Fruit fly (Drosophila melanogaster) whole organism, embryonic: ENCODE data around the gene CG7203.

Experiments used
- B-H2 ChIP-seq: fragments of 200-800 bp; sonication (Bioruptor generic); optimal IDR thresholded peaks from 2 replicates; lab custom pipeline; 2018; ENCODE audit warnings: missing biosample characterization, mild to moderate bottlenecking, missing genetic modification characterization
- BtbVII ChIP-seq: fragments of 200-800 bp; sonication (Bioruptor generic); optimal IDR thresholded peaks from 3 replicates; lab custom pipeline; 2017; ENCODE audit warnings: missing biosample characterization, mild to moderate bottlenecking, missing genetic modification characterization
- CG10147 ChIP-seq: fragments of 200-800 bp; sonication (Bioruptor generic); optimal IDR thresholded peaks from 2 replicates; lab custom pipeline; 2019; ENCODE audit warnings: missing biosample characterization, mild to moderate bottlenecking, missing genetic modification characterization, moderate library complexity
- CG10366 ChIP-seq: fragments of 200-800 bp; sonication (Bioruptor generic); IDR thresholded peaks from 2 replicates; pipeline ENCODE4 v1.3.6; 2022; ENCODE audit warnings: missing biosample characterization, missing genetic modification characterization
- CG11723 ChIP-seq: fragments of 200-800 bp; sonication (Bioruptor generic); optimal IDR thresholded peaks from 2 replicates; lab custom pipeline; 2017; ENCODE audit warnings: missing biosample characterization, mild to moderate bottlenecking, missing genetic modification characterization
- CG12659 ChIP-seq: fragments of 200-800 bp; sonication (Bioruptor generic); optimal IDR thresholded peaks from 3 replicates; lab custom pipeline; 2017; ENCODE audit warnings: mild to moderate bottlenecking, missing biosample characterization, missing genetic modification reagents, missing genetic modification characterization
- CG15696 ChIP-seq: fragments of 200-800 bp; sonication (Bioruptor generic); optimal IDR thresholded peaks from 2 replicates; lab custom pipeline; 2019; ENCODE audit warnings: missing biosample characterization, mild to moderate bottlenecking, missing genetic modification characterization, moderate library complexity
- CG17912 ChIP-seq: fragments of 200-800 bp; sonication (Bioruptor generic); optimal IDR thresholded peaks from 2 replicates; lab custom pipeline; 2018; ENCODE audit warnings: missing biosample characterization, mild to moderate bottlenecking, missing genetic modification characterization
- CG2129 ChIP-seq: fragments of 200-800 bp; sonication (Bioruptor generic); IDR thresholded peaks from 2 replicates; pipeline ENCODE4 v1.3.6; 2022; ENCODE audit warnings: missing biosample characterization, missing genetic modification characterization; ENCODE audit not compliant: partially characterized antibody
- CG2678 ChIP-seq: fragments of 200-800 bp; sonication (Bioruptor generic); optimal IDR thresholded peaks from 3 replicates; lab custom pipeline; 2019; ENCODE audit warnings: missing biosample characterization, mild to moderate bottlenecking, missing genetic modification characterization, moderate library complexity
- CG31388 ChIP-seq: fragments of 200-800 bp; sonication (Bioruptor generic); optimal IDR thresholded peaks from 2 replicates; lab custom pipeline; 2016; ENCODE audit warnings: missing biosample characterization, missing genetic modification characterization
- CG32767 ChIP-seq: fragments of 200-800 bp; sonication (Bioruptor generic); IDR thresholded peaks from 2 replicates; pipeline ENCODE4 v1.3.6; 2022; ENCODE audit warnings: missing biosample characterization, missing genetic modification characterization
- CG33557 ChIP-seq: fragments of 200-800 bp; sonication (Bioruptor generic); optimal IDR thresholded peaks from 2 replicates; lab custom pipeline; 2019; ENCODE audit warnings: missing biosample characterization, mild to moderate bottlenecking, missing genetic modification characterization, moderate library complexity
- CG8924 ChIP-seq: fragments of 200-800 bp; optimal IDR thresholded peaks from 3 replicates; lab custom pipeline; 2019; ENCODE audit warnings: missing biosample characterization, mild to moderate bottlenecking, missing genetic modification characterization, moderate library complexity
- CG9437 ChIP-seq: fragments of 200-800 bp; sonication (Bioruptor generic); optimal IDR thresholded peaks from 2 replicates; lab custom pipeline; 2018; ENCODE audit warnings: missing biosample characterization, mild to moderate bottlenecking, missing genetic modification characterization
- CG9609 ChIP-seq: fragments of 200-800 bp; sonication (Bioruptor generic); optimal IDR thresholded peaks from 3 replicates; lab custom pipeline; 2016; ENCODE audit warnings: missing biosample characterization, missing genetic modification characterization
- CHES-1-like ChIP-seq: fragments of 200-800 bp; sonication (Bioruptor generic); optimal IDR thresholded peaks from 2 replicates; lab custom pipeline; 2016; ENCODE audit warnings: missing biosample characterization, missing genetic modification characterization
- CrebB ChIP-seq: fragments of 200-800 bp; sonication (Bioruptor generic); optimal IDR thresholded peaks from 3 replicates; lab custom pipeline; 2018; ENCODE audit warnings: missing biosample characterization, mild to moderate bottlenecking, missing genetic modification characterization
- Dfd ChIP-seq, 2 experiments: fragments of >200 bp; optimal IDR thresholded peaks; 2 replicates each; lab custom pipeline; 2017; ENCODE audit warnings: missing biosample characterization in 2 of 2, missing genetic modification characterization in 2 of 2
- Dip3 ChIP-seq: fragments of 200-800 bp; sonication (Bioruptor generic); optimal IDR thresholded peaks from 3 replicates; lab custom pipeline; 2016; ENCODE audit warnings: missing biosample characterization, missing genetic modification characterization
- Dll ChIP-seq: fragments of 200-800 bp; sonication (Bioruptor generic); IDR thresholded peaks from 4 replicates; pipeline ENCODE4 v1.3.6; 2022; ENCODE audit warnings: missing biosample characterization, missing genetic modification characterization; ENCODE audit not compliant: partially characterized antibody
- E2f2 ChIP-seq: fragments of 200-800 bp; sonication (Bioruptor generic); IDR thresholded peaks from 2 replicates; pipeline ENCODE4 v1.3.6; 2022; ENCODE audit warnings: missing biosample characterization, missing genetic modification characterization
- ERR ChIP-seq: fragments of 200-800 bp; sonication (Bioruptor generic); optimal IDR thresholded peaks from 2 replicates; lab custom pipeline; 2016; ENCODE audit warnings: missing biosample characterization, missing genetic modification characterization
- Ets97D ChIP-seq: fragments of 200-800 bp; sonication (Bioruptor generic); optimal IDR thresholded peaks from 3 replicates; lab custom pipeline; 2016; ENCODE audit warnings: missing biosample characterization, missing genetic modification characterization
- Fer1 ChIP-seq: fragments of 200-800 bp; sonication (Bioruptor generic); optimal IDR thresholded peaks from 2 replicates; lab custom pipeline; 2017; ENCODE audit warnings: missing biosample characterization, mild to moderate bottlenecking, missing genetic modification characterization
- Gsc ChIP-seq: fragments of 200-800 bp; sonication (Bioruptor generic); IDR thresholded peaks from 2 replicates; pipeline ENCODE4 v1.3.6; 2022; ENCODE audit warnings: missing biosample characterization, missing genetic modification characterization
- Max ChIP-seq: fragments of 200-800 bp; sonication (Bioruptor generic); optimal IDR thresholded peaks from 2 replicates; lab custom pipeline; 2016; ENCODE audit warnings: missing biosample characterization, mild to moderate bottlenecking, missing genetic modification characterization
- NC2β ChIP-seq: fragments of 200-800 bp; sonication (Bioruptor generic); optimal IDR thresholded peaks from 2 replicates; lab custom pipeline; 2016; ENCODE audit warnings: missing biosample characterization, missing genetic modification characterization
- Optix ChIP-seq: fragments of 200-800 bp; sonication (Bioruptor generic); IDR thresholded peaks from 3 replicates; pipeline ENCODE4 v1.3.6; 2022; ENCODE audit warnings: missing biosample characterization, missing genetic modification characterization
- Ravus ChIP-seq: fragments of 200-800 bp; sonication (Bioruptor generic); IDR thresholded peaks from 2 replicates; pipeline ENCODE4 v1.3.6; 2022; ENCODE audit warnings: missing biosample characterization, missing genetic modification characterization
- Tbp ChIP-seq: fragments of >200 bp; optimal IDR thresholded peaks from 2 replicates; lab custom pipeline; 2018; ENCODE audit warnings: missing biosample characterization, missing genetic modification characterization
- Usf ChIP-seq: fragments of 200-800 bp; sonication (Bioruptor generic); optimal IDR thresholded peaks from 2 replicates; lab custom pipeline; 2017; ENCODE audit warnings: missing genotype, missing biosample characterization, missing genetic modification characterization
- Xrp1 ChIP-seq: fragments of 200-800 bp; sonication (Bioruptor generic); IDR thresholded peaks from 2 replicates; pipeline ENCODE4 v1.3.6; 2022; ENCODE audit warnings: missing biosample characterization, missing genetic modification characterization
- chinmo ChIP-seq: fragments of 200-800 bp; sonication (Bioruptor generic); IDR thresholded peaks from 4 replicates; pipeline ENCODE4 v1.3.6; 2022; ENCODE audit warnings: missing biosample characterization, missing genetic modification characterization; ENCODE audit not compliant: partially characterized antibody
- crol ChIP-seq: fragments of 200-800 bp; sonication (Bioruptor generic); IDR thresholded peaks from 2 replicates; pipeline ENCODE4 v1.3.6; 2022; ENCODE audit warnings: missing biosample characterization, missing genetic modification characterization
- cwo ChIP-seq: fragments of 200-800 bp; sonication (Bioruptor generic); optimal IDR thresholded peaks from 3 replicates; lab custom pipeline; 2017; ENCODE audit warnings: missing biosample characterization, missing genetic modification characterization, mild to moderate bottlenecking, moderate library complexity, missing genetic modification reagents
- dimm ChIP-seq: fragments of 200-800 bp; sonication (Bioruptor generic); IDR thresholded peaks from 2 replicates; pipeline ENCODE4 v1.3.6; 2022; ENCODE audit warnings: missing biosample characterization, missing genetic modification characterization
- dpn ChIP-seq, 2 experiments: fragments of 200-800 bp; sonication (Bioruptor generic); optimal IDR thresholded peaks; 3 replicates each; lab custom pipeline; 2016; ENCODE audit warnings: missing biosample characterization in 2 of 2, missing genetic modification characterization in 2 of 2
- fd102C ChIP-seq: fragments of 200-800 bp; sonication (Bioruptor generic); optimal IDR thresholded peaks from 2 replicates; lab custom pipeline; 2018; ENCODE audit warnings: missing biosample characterization, mild to moderate bottlenecking, missing genetic modification characterization, moderate library complexity
- ftz-f1 ChIP-seq: fragments of 200-800 bp; sonication (Bioruptor generic); optimal IDR thresholded peaks from 2 replicates; lab custom pipeline; 2016; ENCODE audit warnings: missing biosample characterization, missing genetic modification characterization
- fu2 ChIP-seq: fragments of 200-800 bp; sonication (Bioruptor generic); optimal IDR thresholded peaks from 2 replicates; lab custom pipeline; 2016; ENCODE audit warnings: missing biosample characterization, missing genetic modification characterization
- gt ChIP-seq: fragments of 200-800 bp; sonication (Bioruptor generic); IDR thresholded peaks from 2 replicates; pipeline ENCODE4 v1.3.6; 2022; ENCODE audit warnings: missing biosample characterization, missing genetic modification characterization
- lov ChIP-seq, 2 experiments: fragments of 200-800 bp in 1 of 2; fragments of >200 bp in 1 of 2; sonication (Bioruptor generic) in 1 of 2; IDR thresholded peaks in 1 of 2; optimal IDR thresholded peaks in 1 of 2; 2 replicates in 1 of 2; 3 replicates in 1 of 2; pipeline versions ENCODE4 v1.3.6 to Lab custom; 2017 to 2022; ENCODE audit warnings: missing biosample characterization in 1 of 2, missing genetic modification characterization in 1 of 2
- nerfin-1 ChIP-seq: fragments of 200-800 bp; sonication (Bioruptor generic); optimal IDR thresholded peaks from 3 replicates; lab custom pipeline; 2019; ENCODE audit warnings: missing biosample characterization, mild to moderate bottlenecking, missing genetic modification characterization, moderate library complexity
- pita ChIP-seq: fragments of 200-800 bp; sonication (Bioruptor generic); optimal IDR thresholded peaks from 2 replicates; lab custom pipeline; 2017; ENCODE audit warnings: missing biosample characterization, mild to moderate bottlenecking, missing genetic modification characterization
- slou ChIP-seq: fragments of 200-800 bp; sonication (Bioruptor generic); optimal IDR thresholded peaks from 3 replicates; lab custom pipeline; 2016; ENCODE audit warnings: missing biosample characterization, missing genetic modification characterization
- trh ChIP-seq: fragments of 200-800 bp; sonication (Bioruptor generic); optimal IDR thresholded peaks from 2 replicates; lab custom pipeline; 2016; ENCODE audit warnings: missing biosample characterization, missing genetic modification characterization
- twi ChIP-seq: fragments of 200-800 bp; optimal IDR thresholded peaks from 2 replicates; lab custom pipeline; 2019; ENCODE audit warnings: missing biosample characterization, mild to moderate bottlenecking, missing genetic modification characterization, moderate library complexity
- wor ChIP-seq: fragments of 200-800 bp; sonication (Bioruptor generic); IDR thresholded peaks from 2 replicates; pipeline ENCODE4 v1.3.6; 2022; ENCODE audit warnings: missing biosample characterization, missing genetic modification characterization

The CG7203 gene

DNA sequence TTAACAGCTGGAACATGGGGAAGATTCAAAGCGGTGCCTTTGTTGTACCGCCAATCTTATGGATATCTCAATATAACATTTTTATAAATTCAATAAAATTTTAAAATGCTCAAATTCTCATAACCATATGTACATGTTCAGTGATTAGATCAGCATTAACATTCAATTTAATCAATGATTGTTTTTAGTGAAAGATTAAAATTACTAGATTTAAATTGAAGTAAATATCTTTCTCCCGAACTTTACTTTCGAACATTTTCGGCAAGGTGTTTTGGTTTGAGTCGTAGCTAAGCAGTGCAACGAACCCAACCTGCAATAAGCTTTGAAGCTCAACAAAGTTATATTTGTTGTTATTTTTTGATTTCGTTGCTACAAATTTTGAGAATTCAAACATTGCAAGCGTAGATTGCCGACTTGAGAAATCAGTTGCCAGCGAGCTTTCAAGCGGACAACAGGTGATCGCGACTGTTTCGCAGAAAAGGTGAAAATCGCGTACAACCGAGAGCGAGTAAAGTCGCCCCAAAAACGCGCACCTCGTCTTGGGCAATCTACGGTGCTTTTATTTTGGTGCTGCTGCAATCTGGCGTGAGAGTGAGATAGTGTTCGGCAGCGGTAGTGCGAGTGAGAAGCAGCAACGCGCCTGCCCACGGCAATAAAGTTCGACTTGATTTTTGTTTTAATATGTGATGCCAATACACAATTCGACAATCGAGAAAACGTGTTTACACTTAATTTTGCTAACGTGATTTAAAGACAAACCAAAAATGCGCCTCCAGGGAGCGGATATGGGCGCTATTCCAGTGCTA is 50.4 kb downstream of the CG7203 start, which contains the start of gene Tep3 (continued):
- TF ChIP-seq CG2678 (tag; lab: Kevin White, UChicago) (no peak), Dip3 (no peak), gt (no peak), E2f2 (GFP tag; lab: Robert Waterston, UW) (no peak), Usf (GFP tag; lab: Kevin White, UChicago) (no peak), Tbp (no peak), twi (no peak), trh (GFP tag; lab: Kevin White, UChicago) (no peak), Xrp1 (GFP tag; lab: Robert Waterston, UW) (no peak; the same call in 1 of the 2 replicates), cwo (no peak), dpn (GFP tag; optimal IDR thresholded peaks at IDR 0.05; lab: Kevin White, UChicago) (peak; percentile 40 to 43), CG11723 (no peak), slou (GFP tag; lab: Kevin White, UChicago) (no peak), Gsc (GFP tag; lab: Robert Waterston, UW) (no peak), CG8924 (tag; lab: Kevin White, UChicago) (no peak), B-H2 (no peak), Fer1 (GFP tag; lab: Kevin White, UChicago) (no peak), CG31388 (GFP tag; lab: Kevin White, UChicago) (no peak), CG17912 (GFP tag; lab: Kevin White, UChicago) (no peak), ftz-f1 (no peak), BtbVII (GFP tag; lab: Kevin White, UChicago) (no peak), CrebB (tag; lab: Kevin White, UChicago) (peak; percentile 23), Ravus (GFP tag; lab: Robert Waterston, UW) (no peak), CG2129 (GFP tag; lab: Robert Waterston, UW) (no peak), CG15696 (tag; lab: Kevin White, UChicago) (no peak), Max (GFP tag; lab: Kevin White, UChicago) (no peak), CG10147 (GFP tag; lab: Kevin White, UChicago) (no peak), Dfd (GFP tag; optimal IDR thresholded peaks at IDR 0.05; lab: Kevin White, UChicago) (no peak), fu2 (GFP tag; lab: Kevin White, UChicago) (no peak), CG33557 (GFP tag; lab: Kevin White, UChicago) (no peak), chinmo (GFP tag; lab: Robert Waterston, UW) (peak; percentile 95), CG12659 (peak; percentile 13), CG9609 (GFP tag; lab: Kevin White, UChicago) (no peak), fd102C (GFP tag; lab: Kevin White, UChicago) (no peak), CG32767 (GFP tag; lab: Robert Waterston, UW) (no peak), crol (GFP tag; lab: Robert Waterston, UW) (no peak), NC2β (GFP tag; lab: Kevin White, UChicago) (no peak), CG9437 (no peak), lov (optimal IDR thresholded peaks at IDR 0.05; lab: Kevin White, UChicago) (no peak), lov (GFP tag; IDR thresholded peaks at IDR 0.05; lab: Robert Waterston, UW) (no peak), nerfin-1 (no peak), Optix (GFP tag; lab: Robert Waterston, UW) (no peak), Ets97D (GFP tag; lab: Kevin White, UChicago) (peak; percentile 17), wor (GFP tag; lab: Robert Waterston, UW) (no peak), CHES-1-like (GFP tag; lab: Kevin White, UChicago) (peak; percentile 32), CG10366 (GFP tag; lab: Robert Waterston, UW) (0 out of 2 replicates have a peak, but pooled peaks have one; percentile 15), pita (peak; percentile 32), ERR (GFP tag; lab: Kevin White, UChicago) (peak; percentile 33), dimm (GFP tag; lab: Robert Waterston, UW) (no peak), Dll (no peak)
